Fruit fly (Drosophila melanogaster): ENCODE data around the gene Taf13.

Gene Taf13

dm6 chr2L:20093794-20094193, at the start of gene Taf13, which contains the start of gene nesd (continued):
- peak; percentile 65 for TF ChIP-seq CG15514 (GFP tag; optimal IDR thresholded peaks at IDR 0.05)
- peak; percentile 39 for TF ChIP-seq CG3995 (GFP tag; optimal IDR thresholded peaks at IDR 0.05)
- peak; percentile 85 for TF ChIP-seq Dp (GFP tag; optimal IDR thresholded peaks at IDR 0.05)
- no peak for TF ChIP-seq CG14965 (GFP tag; optimal IDR thresholded peaks at IDR 0.05; ENCODE audit: borderline replicate concordance)
- TF ChIP-seq CG16779 (GFP tag; IDR thresholded peaks at IDR 0.05): no peak
- no peak for TF ChIP-seq CG5180 (GFP tag; optimal IDR thresholded peaks at IDR 0.05)
- no peak for TF ChIP-seq CG10274 (GFP tag; optimal IDR thresholded peaks at IDR 0.05)
- no peak for TF ChIP-seq cad (GFP tag; optimal IDR thresholded peaks at IDR 0.05)
- no peak for TF ChIP-seq scrt (GFP tag; optimal IDR thresholded peaks at IDR 0.05)
- peak; percentile 87 for TF ChIP-seq sens (GFP tag)
- no peak for TF ChIP-seq CG14667 (GFP tag; IDR thresholded peaks at IDR 0.05)
- no peak for TF ChIP-seq az2 (GFP tag; optimal IDR thresholded peaks at IDR 0.05)
- TF ChIP-seq hb (GFP tag; IDR thresholded peaks at IDR 0.05; ENCODE audit: partially characterized antibody): peak; percentile 55; the same call in 1 of the 3 replicates
- TF ChIP-seq bcd (GFP tag; optimal IDR thresholded peaks at IDR 0.05): peak; percentile 14
- TF ChIP-seq HLH4C (GFP tag; IDR thresholded peaks at IDR 0.05; ENCODE audit: partially characterized antibody): peak; percentile 89
- peak; percentile 74 for TF ChIP-seq trem (tag; optimal IDR thresholded peaks at IDR 0.05)
- TF ChIP-seq CG4328 (GFP tag; optimal IDR thresholded peaks at IDR 0.05): no peak
- no peak for TF ChIP-seq slp2 (GFP tag; optimal IDR thresholded peaks at IDR 0.05)
- no peak for TF ChIP-seq Blimp-1 (GFP tag; optimal IDR thresholded peaks at IDR 0.05)
- peak; percentile 19 for TF ChIP-seq CG8924 (tag; optimal IDR thresholded peaks at IDR 0.05)
- peak; percentile 64 for TF ChIP-seq CG16863 (GFP tag; optimal IDR thresholded peaks at IDR 0.05)
- peak; percentile 100 for TF ChIP-seq CG2116 (GFP tag; optimal IDR thresholded peaks at IDR 0.05)
- peak; percentile 25 for TF ChIP-seq CG13624 (GFP tag; optimal IDR thresholded peaks at IDR 0.05)
- no peak for TF ChIP-seq Dad (GFP tag; optimal IDR thresholded peaks at IDR 0.05)
- TF ChIP-seq Stat92E (GFP tag; optimal IDR thresholded peaks at IDR 0.05): no peak
- TF ChIP-seq chinmo (GFP tag; IDR thresholded peaks at IDR 0.05; ENCODE audit: partially characterized antibody): 0 out of 4 replicates have a peak, but pooled peaks have one; percentile 35
- TF ChIP-seq Doc3 (GFP tag; IDR thresholded peaks at IDR 0.05; ENCODE audit: partially characterized antibody): peak; percentile 60
- no peak for TF ChIP-seq CG11723 (GFP tag; optimal IDR thresholded peaks at IDR 0.05)
- no peak for TF ChIP-seq CG4730 (GFP tag; IDR thresholded peaks at IDR 0.05)
- TF ChIP-seq Gug (GFP tag; IDR thresholded peaks at IDR 0.05): no peak
- peak; percentile 53 for TF ChIP-seq Bgb (GFP tag; IDR thresholded peaks at IDR 0.05; ENCODE audit: partially characterized antibody)
- TF ChIP-seq CG6791 (GFP tag; IDR thresholded peaks at IDR 0.05; ENCODE audit: partially characterized antibody): peak; percentile 66; the same call in 2 of the 3 replicates
- TF ChIP-seq Tbp (GFP tag; optimal IDR thresholded peaks at IDR 0.05): no peak
- no peak for TF ChIP-seq CG31365 (tag; optimal IDR thresholded peaks at IDR 0.05)
- TF ChIP-seq cas (GFP tag; IDR thresholded peaks at IDR 0.05): no peak
- TF ChIP-seq CG34224 (GFP tag; IDR thresholded peaks at IDR 0.05; ENCODE audit: partially characterized antibody): peak; percentile 73
- TF ChIP-seq E2f2 (GFP tag; IDR thresholded peaks at IDR 0.05): peak; percentile 89
- no peak for TF ChIP-seq GATAe (GFP tag; conservative IDR thresholded peaks at IDR 0.05)
- TF ChIP-seq fd64A (GFP tag; optimal IDR thresholded peaks at IDR 0.05): no peak
- no peak for TF ChIP-seq Fer3 (tag; optimal IDR thresholded peaks at IDR 0.05)
- no peak for TF ChIP-seq kah (GFP tag; optimal IDR thresholded peaks at IDR 0.05)
- no peak for TF ChIP-seq toy (GFP tag; IDR thresholded peaks at IDR 0.05)
- TF ChIP-seq CG10654 (GFP tag; optimal IDR thresholded peaks at IDR 0.05): no peak
- no peak for TF ChIP-seq tio (GFP tag; optimal IDR thresholded peaks at IDR 0.05)
- no peak for TF ChIP-seq CG34422 (GFP tag; IDR thresholded peaks at IDR 0.05)
- peak; percentile 82 for TF ChIP-seq CG13287 (GFP tag; IDR thresholded peaks at IDR 0.05; ENCODE audit: partially characterized antibody)
- no peak for TF ChIP-seq Dfd (GFP tag; optimal IDR thresholded peaks at IDR 0.05)
- TF ChIP-seq CG11504 (tag; optimal IDR thresholded peaks at IDR 0.05): peak; percentile 51
- TF ChIP-seq CG4820 (GFP tag; optimal IDR thresholded peaks at IDR 0.05): peak; percentile 20
- TF ChIP-seq HmgD (GFP tag; optimal IDR thresholded peaks at IDR 0.05): no peak
